Worm (Caenorhabditis elegans) whole organism, L3 larva: ENCODE measurements around the gene oac-31.

Experiments used
- R02D3.7 ChIP-seq: fragments of 150-350 bp; optimal IDR thresholded peaks from 2 replicates; lab custom pipeline; 2014; ENCODE audit warnings: missing biosample characterization, missing genetic modification characterization
- aly-2 ChIP-seq: fragments of 150-350 bp; optimal IDR thresholded peaks from 2 replicates; lab custom pipeline; 2014; ENCODE audit warnings: missing biosample characterization, missing genetic modification characterization
- ama-1 ChIP-seq: fragments of 150-350 bp; optimal IDR thresholded peaks from 2 replicates; lab custom pipeline; 2018
- ceh-16 ChIP-seq: sonication (generic microtip); optimal IDR thresholded peaks from 2 replicates; lab custom pipeline; 2017; ENCODE audit warnings: missing biosample characterization, missing genetic modification characterization
- ceh-28 ChIP-seq: fragments of 150-350 bp; optimal IDR thresholded peaks from 2 replicates; lab custom pipeline; 2014; ENCODE audit warnings: missing biosample characterization, missing genetic modification reagents, missing genetic modification characterization
- ceh-9 ChIP-seq: sonication (generic microtip); optimal IDR thresholded peaks from 2 replicates; lab custom pipeline; 2018; ENCODE audit warnings: missing biosample characterization, missing genetic modification characterization
- egl-27 ChIP-seq: sonication (generic microtip); optimal IDR thresholded peaks from 4 replicates; lab custom pipeline; 2017; ENCODE audit warnings: missing biosample characterization, missing genetic modification reagents, missing genetic modification characterization
- egl-5 ChIP-seq: fragments of 150-350 bp; optimal IDR thresholded peaks from 2 replicates; lab custom pipeline; 2017; ENCODE audit warnings: missing biosample characterization, missing genetic modification reagents, missing genetic modification characterization, inconsistent platforms
- elt-1 ChIP-seq: fragments of 150-350 bp; optimal IDR thresholded peaks from 2 replicates; lab custom pipeline; 2014; ENCODE audit warnings: missing biosample characterization, missing genetic modification characterization
- elt-2 ChIP-seq: sonication (generic microtip); optimal IDR thresholded peaks from 2 replicates; lab custom pipeline; 2016; ENCODE audit warnings: missing genetic modification reagents, mild to moderate bottlenecking, missing genetic modification characterization, missing compliant biosample characterization
- eor-1 ChIP-seq, 2 experiments: fragments of 150-350 bp; optimal IDR thresholded peaks; 2 replicates each; lab custom pipeline; 2014 to 2018; ENCODE audit warnings: missing biosample characterization in 2 of 2, missing genetic modification characterization in 2 of 2
- fkh-10 ChIP-seq: sonication (generic microtip); optimal IDR thresholded peaks from 2 replicates; lab custom pipeline; 2017; ENCODE audit warnings: missing biosample characterization, missing genetic modification reagents, missing genetic modification characterization
- fos-1 ChIP-seq: fragments of 150-350 bp; optimal IDR thresholded peaks from 2 replicates; lab custom pipeline; 2014; ENCODE audit warnings: missing biosample characterization, missing genetic modification characterization
- hmg-11 ChIP-seq: sonication (generic microtip); optimal IDR thresholded peaks from 2 replicates; lab custom pipeline; 2016; ENCODE audit warnings: missing genetic modification characterization, missing compliant biosample characterization
- jun-1 ChIP-seq: fragments of 150-350 bp; optimal IDR thresholded peaks from 2 replicates; lab custom pipeline; 2014; ENCODE audit warnings: missing biosample characterization, missing genetic modification reagents, missing genetic modification characterization
- lin-15B ChIP-seq: fragments of 150-350 bp; optimal IDR thresholded peaks from 2 replicates; lab custom pipeline; 2014; ENCODE audit warnings: missing biosample characterization, missing genetic modification characterization
- lin-39 ChIP-seq: fragments of 150-350 bp; optimal IDR thresholded peaks from 2 replicates; lab custom pipeline; 2018; ENCODE audit warnings: missing biosample characterization, missing genetic modification reagents, missing genetic modification characterization
- lsy-12 ChIP-seq: sonication (generic microtip); optimal IDR thresholded peaks from 2 replicates; lab custom pipeline; 2016; ENCODE audit warnings: mild to moderate bottlenecking, missing genetic modification characterization, missing compliant biosample characterization
- mdl-1 ChIP-seq: fragments of 150-350 bp; optimal IDR thresholded peaks from 2 replicates; lab custom pipeline; 2014; ENCODE audit warnings: missing biosample characterization, missing genetic modification characterization
- nhr-23 ChIP-seq: fragments of 150-350 bp; optimal IDR thresholded peaks from 2 replicates; lab custom pipeline; 2014; ENCODE audit warnings: missing biosample characterization, missing genetic modification reagents, missing genetic modification characterization
- nhr-25 ChIP-seq: sonication (generic microtip); optimal IDR thresholded peaks from 2 replicates; lab custom pipeline; 2017; ENCODE audit warnings: missing biosample characterization, missing genetic modification characterization
- nhr-43 ChIP-seq: sonication (generic microtip); optimal IDR thresholded peaks from 2 replicates; lab custom pipeline; 2016; ENCODE audit warnings: mild to moderate bottlenecking, missing genetic modification characterization, missing compliant biosample characterization; ENCODE audit not compliant: poor library complexity, severe bottlenecking
- nhr-67 ChIP-seq: fragments of 150-350 bp; optimal IDR thresholded peaks from 2 replicates; lab custom pipeline; 2014; ENCODE audit warnings: missing biosample characterization, missing genetic modification characterization
- nhr-76 ChIP-seq: fragments of 150-350 bp; sonication (generic microtip); optimal IDR thresholded peaks from 5 replicates; lab custom pipeline; 2014; ENCODE audit warnings: missing biosample characterization, missing genetic modification characterization
- nhr-77 ChIP-seq: fragments of 150-350 bp; optimal IDR thresholded peaks from 2 replicates; lab custom pipeline; 2014; ENCODE audit warnings: missing biosample characterization, missing genetic modification characterization
- pha-4 ChIP-seq: fragments of 150-350 bp; optimal IDR thresholded peaks from 2 replicates; lab custom pipeline; 2014; ENCODE audit warnings: missing biosample characterization, missing genetic modification reagents, missing genetic modification characterization
- pqm-1 ChIP-seq: fragments of 150-350 bp; optimal IDR thresholded peaks from 2 replicates; lab custom pipeline; 2017; ENCODE audit warnings: missing biosample characterization, missing genetic modification characterization, inconsistent platforms
- sea-2 ChIP-seq: fragments of 150-350 bp; sonication (generic microtip); optimal IDR thresholded peaks from 4 replicates; lab custom pipeline; 2014; ENCODE audit warnings: missing biosample characterization, missing genetic modification reagents, missing genetic modification characterization
- skn-1 ChIP-seq: fragments of 150-350 bp; optimal IDR thresholded peaks from 2 replicates; lab custom pipeline; 2014; ENCODE audit warnings: missing biosample characterization, missing genetic modification characterization
- snpc-4 ChIP-seq: fragments of 150-350 bp; optimal IDR thresholded peaks from 2 replicates; lab custom pipeline; 2014; ENCODE audit warnings: missing biosample characterization, missing genetic modification characterization
- tbx-2 ChIP-seq: sonication (generic microtip); optimal IDR thresholded peaks from 2 replicates; lab custom pipeline; 2016; ENCODE audit warnings: mild to moderate bottlenecking, missing genetic modification characterization, missing compliant biosample characterization
- unc-62 ChIP-seq: fragments of 150-350 bp; sonication (generic microtip); optimal IDR thresholded peaks from 4 replicates; lab custom pipeline; 2014; ENCODE audit warnings: missing biosample characterization, missing genetic modification reagents, missing genetic modification characterization
- zag-1 ChIP-seq: fragments of 150-350 bp; optimal IDR thresholded peaks from 2 replicates; lab custom pipeline; 2014; ENCODE audit warnings: missing biosample characterization, missing genetic modification characterization
- ztf-11 ChIP-seq: fragments of 150-350 bp; optimal IDR thresholded peaks from 2 replicates; lab custom pipeline; 2014; ENCODE audit warnings: missing biosample characterization, missing genetic modification characterization
- ztf-4 ChIP-seq: fragments of 150-350 bp; optimal IDR thresholded peaks from 2 replicates; lab custom pipeline; 2014; ENCODE audit warnings: missing biosample characterization, missing genetic modification characterization

Gene oac-31

ce11 chrV:1536979-1537378 lies 4.7 kb downstream of the oac-31 start, which contains the start of gene K02H11.9:
K02H11.9 (minus strand) TSS chrV:1537079.
- TF ChIP-seq snpc-4 (tag; lab: Kevin White, UChicago) (no peak), zag-1 (no peak), jun-1 (tag; lab: Kevin White, UChicago) (no peak), aly-2 (no peak), nhr-43 (no peak), eor-1 (tag; optimal IDR thresholded peaks at IDR 0.05; lab: Kevin White, UChicago) (no peak), lin-15B (tag; lab: Kevin White, UChicago) (no peak), ztf-11 (tag; lab: Kevin White, UChicago) (no peak), fos-1 (no peak), nhr-77 (tag; lab: Kevin White, UChicago) (no peak), elt-2 (no peak), R02D3.7 (tag; lab: Kevin White, UChicago) (no peak), lsy-12 (no peak), ceh-16 (tag; lab: Kevin White, UChicago) (no peak), tbx-2 (tag; lab: Kevin White, UChicago) (no peak)

ce11 chrV:1534315-1534714 lies 7.4 kb downstream of the oac-31 start, which contains the start of gene trx-5:
trx-5 (minus strand) TSS chrV:1534415.
- no peak for TF ChIP-seq nhr-25 (tag; lab: Kevin White, UChicago)
- no peak for TF ChIP-seq pha-4 (tag; lab: Kevin White, UChicago)
- TF ChIP-seq nhr-43, result no peak
- TF ChIP-seq ama-1 (lab: Kevin White, UChicago), result no peak
- TF ChIP-seq tbx-2 (tag; lab: Kevin White, UChicago), result no peak
- no peak for TF ChIP-seq ceh-28 (tag; lab: Kevin White, UChicago)
- no peak for TF ChIP-seq R02D3.7 (tag; lab: Kevin White, UChicago)
- TF ChIP-seq lin-39 (tag; lab: Kevin White, UChicago), result no peak
- no peak for TF ChIP-seq snpc-4 (tag; lab: Kevin White, UChicago)
- TF ChIP-seq nhr-23, result no peak
- no peak for TF ChIP-seq sea-2 (GFP tag; lab: Kevin White, UChicago)
- no peak for TF ChIP-seq ceh-9 (tag; lab: Kevin White, UChicago)
- TF ChIP-seq nhr-77 (tag; lab: Kevin White, UChicago), result no peak
- TF ChIP-seq fos-1, result no peak
- no peak for TF ChIP-seq unc-62
- TF ChIP-seq nhr-67 (tag; lab: Kevin White, UChicago), result no peak

ce11 chrV:1532455-1532854 lies 9.2 kb downstream of the oac-31 start:
- TF ChIP-seq nhr-67 (tag; lab: Kevin White, UChicago), result no peak

DNA sequence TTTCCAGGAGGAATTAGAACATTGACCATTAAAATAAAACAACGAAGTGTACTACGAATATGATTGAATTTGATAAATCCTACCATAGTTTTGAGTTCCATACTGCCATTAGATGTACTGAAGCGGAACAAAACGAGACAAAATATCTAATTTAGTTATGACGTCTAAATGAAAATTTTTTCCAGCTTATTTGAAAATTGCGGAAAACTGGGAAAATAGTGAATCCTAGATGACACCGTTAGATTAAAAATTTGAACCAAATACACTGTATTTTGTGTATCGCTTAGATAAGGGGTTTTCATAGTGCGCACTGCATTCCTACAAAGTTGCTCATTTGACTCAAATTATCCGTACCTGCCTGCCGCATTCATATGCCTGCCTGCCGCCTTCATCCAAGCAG lies 10.5 kb downstream of the oac-31 start, which contains the start of gene K02H11.4:
TSS of gene K02H11.4 (minus strand) at position 101 of the 400 bp plus-strand sequence.
- TF ChIP-seq snpc-4 (tag; lab: Kevin White, UChicago), result no peak
- TF ChIP-seq egl-5 (tag; lab: Kevin White, UChicago), result no peak
- no peak for TF ChIP-seq tbx-2 (tag; lab: Kevin White, UChicago)
- TF ChIP-seq lin-39 (tag; lab: Kevin White, UChicago), result no peak
- no peak for TF ChIP-seq mdl-1 (tag; lab: Kevin White, UChicago)
- TF ChIP-seq jun-1 (tag; lab: Kevin White, UChicago), result no peak
- no peak for TF ChIP-seq nhr-25 (tag; lab: Kevin White, UChicago)
- TF ChIP-seq elt-2, result no peak
- TF ChIP-seq nhr-67 (tag; lab: Kevin White, UChicago), result no peak
- no peak for TF ChIP-seq zag-1
- TF ChIP-seq skn-1, result no peak
- TF ChIP-seq nhr-77 (tag; lab: Kevin White, UChicago), result no peak
- TF ChIP-seq hmg-11 (tag; lab: Kevin White, UChicago), result no peak
- no peak for TF ChIP-seq ama-1 (lab: Kevin White, UChicago)
- no peak for TF ChIP-seq ceh-16 (tag; lab: Kevin White, UChicago)
- TF ChIP-seq elt-1 (tag; lab: Kevin White, UChicago), result no peak

ce11 chrV:1527985-1528384 lies 13.7 kb downstream of the oac-31 start, which contains the start of gene str-236:
str-236 (minus strand) TSS chrV:1528085.
- TF ChIP-seq nhr-76 (no peak), mdl-1 (tag; lab: Kevin White, UChicago) (no peak), jun-1 (tag; lab: Kevin White, UChicago) (no peak), snpc-4 (tag; lab: Kevin White, UChicago) (no peak), nhr-77 (tag; lab: Kevin White, UChicago) (no peak), elt-2 (no peak), nhr-25 (tag; lab: Kevin White, UChicago) (no peak), egl-27 (tag; lab: Kevin White, UChicago) (no peak), aly-2 (no peak), fkh-10 (GFP tag; lab: Kevin White, UChicago) (no peak), ztf-4 (tag; lab: Kevin White, UChicago) (no peak), egl-5 (tag; lab: Kevin White, UChicago) (no peak), pqm-1 (tag; lab: Kevin White, UChicago) (no peak)
